Worm (Caenorhabditis elegans) whole organism, L3 larva: ENCODE measurements around the gene mtm-5.
A peak's percentile ranks its signal among the peaks of the same experiment; 100 is the strongest.

Source experiments
- R02D3.7 ChIP-seq: fragments of 150-350 bp; optimal IDR thresholded peaks from 2 replicates; lab custom pipeline; 2014; ENCODE audit warnings: missing biosample characterization, missing genetic modification characterization
- ZK546.5 ChIP-seq: sonication (generic microtip); optimal IDR thresholded peaks from 2 replicates; lab custom pipeline; 2017; ENCODE audit warnings: missing biosample characterization, missing genetic modification characterization
- aly-2 ChIP-seq: fragments of 150-350 bp; optimal IDR thresholded peaks from 2 replicates; lab custom pipeline; 2014; ENCODE audit warnings: missing biosample characterization, missing genetic modification characterization
- ama-1 ChIP-seq: fragments of 150-350 bp; optimal IDR thresholded peaks from 2 replicates; lab custom pipeline; 2018
- ceh-16 ChIP-seq: sonication (generic microtip); optimal IDR thresholded peaks from 2 replicates; lab custom pipeline; 2017; ENCODE audit warnings: missing biosample characterization, missing genetic modification characterization
- ceh-28 ChIP-seq: fragments of 150-350 bp; optimal IDR thresholded peaks from 2 replicates; lab custom pipeline; 2014; ENCODE audit warnings: missing biosample characterization, missing genetic modification reagents, missing genetic modification characterization
- ceh-9 ChIP-seq: sonication (generic microtip); optimal IDR thresholded peaks from 2 replicates; lab custom pipeline; 2018; ENCODE audit warnings: missing biosample characterization, missing genetic modification characterization
- egl-5 ChIP-seq: fragments of 150-350 bp; optimal IDR thresholded peaks from 2 replicates; lab custom pipeline; 2017; ENCODE audit warnings: missing biosample characterization, missing genetic modification reagents, missing genetic modification characterization, inconsistent platforms
- elt-1 ChIP-seq: fragments of 150-350 bp; optimal IDR thresholded peaks from 2 replicates; lab custom pipeline; 2014; ENCODE audit warnings: missing biosample characterization, missing genetic modification characterization
- elt-2 ChIP-seq: sonication (generic microtip); optimal IDR thresholded peaks from 2 replicates; lab custom pipeline; 2016; ENCODE audit warnings: missing genetic modification reagents, mild to moderate bottlenecking, missing genetic modification characterization, missing compliant biosample characterization
- elt-3 ChIP-seq, 3 experiments: fragments of 150-350 bp in 1 of 3; sonication (generic microtip) in 2 of 3; optimal IDR thresholded peaks; 2 replicates in 2 of 3; 4 replicates in 1 of 3; lab custom pipeline; 2014 to 2017; ENCODE audit warnings: missing biosample characterization in 3 of 3, missing genetic modification characterization in 3 of 3
- fkh-10 ChIP-seq: sonication (generic microtip); optimal IDR thresholded peaks from 2 replicates; lab custom pipeline; 2017; ENCODE audit warnings: missing biosample characterization, missing genetic modification reagents, missing genetic modification characterization
- fkh-2 ChIP-seq: fragments of 150-350 bp; optimal IDR thresholded peaks from 2 replicates; lab custom pipeline; 2014; ENCODE audit warnings: missing biosample characterization, missing genetic modification reagents, missing genetic modification characterization
- jun-1 ChIP-seq: fragments of 150-350 bp; optimal IDR thresholded peaks from 2 replicates; lab custom pipeline; 2014; ENCODE audit warnings: missing biosample characterization, missing genetic modification reagents, missing genetic modification characterization
- lin-15B ChIP-seq: fragments of 150-350 bp; optimal IDR thresholded peaks from 2 replicates; lab custom pipeline; 2014; ENCODE audit warnings: missing biosample characterization, missing genetic modification characterization
- lin-39 ChIP-seq: fragments of 150-350 bp; optimal IDR thresholded peaks from 2 replicates; lab custom pipeline; 2018; ENCODE audit warnings: missing biosample characterization, missing genetic modification reagents, missing genetic modification characterization
- lsy-12 ChIP-seq: sonication (generic microtip); optimal IDR thresholded peaks from 2 replicates; lab custom pipeline; 2016; ENCODE audit warnings: mild to moderate bottlenecking, missing genetic modification characterization, missing compliant biosample characterization
- mdl-1 ChIP-seq: fragments of 150-350 bp; optimal IDR thresholded peaks from 2 replicates; lab custom pipeline; 2014; ENCODE audit warnings: missing biosample characterization, missing genetic modification characterization
- mml-1 ChIP-seq: fragments of 150-350 bp; sonication (generic microtip); optimal IDR thresholded peaks from 3 replicates; lab custom pipeline; 2014; ENCODE audit warnings: missing biosample characterization, missing genetic modification characterization
- nfya-1 ChIP-seq: sonication (generic microtip); optimal IDR thresholded peaks from 2 replicates; lab custom pipeline; 2017; ENCODE audit warnings: missing genetic modification characterization, mild to moderate bottlenecking, missing compliant biosample characterization, antibody characterized with exemption, moderate library complexity; ENCODE audit not compliant: insufficient read depth
- nhr-11 ChIP-seq: fragments of 150-350 bp; optimal IDR thresholded peaks from 2 replicates; lab custom pipeline; 2014; ENCODE audit warnings: missing biosample characterization, missing genetic modification characterization
- nhr-237 ChIP-seq: fragments of 150-350 bp; optimal IDR thresholded peaks from 2 replicates; lab custom pipeline; 2014; ENCODE audit warnings: missing biosample characterization, missing genetic modification characterization
- nhr-25 ChIP-seq: sonication (generic microtip); optimal IDR thresholded peaks from 2 replicates; lab custom pipeline; 2017; ENCODE audit warnings: missing biosample characterization, missing genetic modification characterization
- nhr-28 ChIP-seq: fragments of 150-350 bp; optimal IDR thresholded peaks from 2 replicates; lab custom pipeline; 2014; ENCODE audit warnings: missing biosample characterization, missing genetic modification characterization
- nhr-43 ChIP-seq: sonication (generic microtip); optimal IDR thresholded peaks from 2 replicates; lab custom pipeline; 2016; ENCODE audit warnings: mild to moderate bottlenecking, missing genetic modification characterization, missing compliant biosample characterization; ENCODE audit not compliant: poor library complexity, severe bottlenecking
- nhr-67 ChIP-seq: fragments of 150-350 bp; optimal IDR thresholded peaks from 2 replicates; lab custom pipeline; 2014; ENCODE audit warnings: missing biosample characterization, missing genetic modification characterization
- nhr-76 ChIP-seq: fragments of 150-350 bp; sonication (generic microtip); optimal IDR thresholded peaks from 5 replicates; lab custom pipeline; 2014; ENCODE audit warnings: missing biosample characterization, missing genetic modification characterization
- pha-4 ChIP-seq: fragments of 150-350 bp; optimal IDR thresholded peaks from 2 replicates; lab custom pipeline; 2014; ENCODE audit warnings: missing biosample characterization, missing genetic modification reagents, missing genetic modification characterization
- pqm-1 ChIP-seq: fragments of 150-350 bp; optimal IDR thresholded peaks from 2 replicates; lab custom pipeline; 2017; ENCODE audit warnings: missing biosample characterization, missing genetic modification characterization, inconsistent platforms
- skn-1 ChIP-seq: fragments of 150-350 bp; optimal IDR thresholded peaks from 2 replicates; lab custom pipeline; 2014; ENCODE audit warnings: missing biosample characterization, missing genetic modification characterization
- snpc-4 ChIP-seq: fragments of 150-350 bp; optimal IDR thresholded peaks from 2 replicates; lab custom pipeline; 2014; ENCODE audit warnings: missing biosample characterization, missing genetic modification characterization
- tbx-2 ChIP-seq: sonication (generic microtip); optimal IDR thresholded peaks from 2 replicates; lab custom pipeline; 2016; ENCODE audit warnings: mild to moderate bottlenecking, missing genetic modification characterization, missing compliant biosample characterization
- zag-1 ChIP-seq: fragments of 150-350 bp; optimal IDR thresholded peaks from 2 replicates; lab custom pipeline; 2014; ENCODE audit warnings: missing biosample characterization, missing genetic modification characterization
- ztf-11 ChIP-seq: fragments of 150-350 bp; optimal IDR thresholded peaks from 2 replicates; lab custom pipeline; 2014; ENCODE audit warnings: missing biosample characterization, missing genetic modification characterization
- ztf-4 ChIP-seq: fragments of 150-350 bp; optimal IDR thresholded peaks from 2 replicates; lab custom pipeline; 2014; ENCODE audit warnings: missing biosample characterization, missing genetic modification characterization

Gene mtm-5

ce11 chrX:5264026-5264425 lies 20.8 kb upstream of the mtm-5 start, which contains the start of gene Y34B4A.4:
Gene Y34B4A.4, plus strand, starts transcription at chrX:5264326.
- TF ChIP-seq elt-2 (tag; lab: Kevin White, UChicago) (no peak), jun-1 (tag; lab: Kevin White, UChicago) (no peak), nfya-1 (tag; lab: Kevin White, UChicago) (no peak), nhr-76 (tag; lab: Kevin White, UChicago) (no peak), nhr-237 (tag; lab: Kevin White, UChicago) (no peak), elt-3 (tag; optimal IDR thresholded peaks at IDR 0.05; lab: Kevin White, UChicago) (no peak), nhr-28 (tag; lab: Kevin White, UChicago) (no peak), ztf-4 (tag; lab: Kevin White, UChicago) (no peak), mml-1 (no peak), ama-1 (lab: Kevin White, UChicago) (no peak)

- TF ChIP-seq nfya-1 (tag; lab: Kevin White, UChicago) (no peak), elt-3 (tag; optimal IDR thresholded peaks at IDR 0.05; lab: Kevin White, UChicago) (no peak), aly-2 (tag; lab: Kevin White, UChicago) (no peak), ceh-28 (tag; lab: Kevin White, UChicago) (no peak), nhr-237 (tag; lab: Kevin White, UChicago) (no peak), mdl-1 (tag; lab: Kevin White, UChicago) (no peak), fkh-2 (tag; lab: Kevin White, UChicago) (no peak), lin-39 (tag; lab: Kevin White, UChicago) (no peak), ZK546.5 (tag; lab: Kevin White, UChicago) (no peak), tbx-2 (no peak), nhr-11 (tag; lab: Kevin White, UChicago) (no peak), nhr-43 (tag; lab: Kevin White, UChicago) (no peak)
- TF ChIP-seq, all 47 proteins: peak for 0
Observed at ce11 chrX:5263585-5263984, 20.4 kb upstream of the mtm-5 start.

- TF ChIP-seq lsy-12 (no peak), pqm-1 (tag; lab: Kevin White, UChicago) (peak; percentile 32), R02D3.7 (tag; lab: Kevin White, UChicago) (no peak), ceh-16 (no peak), aly-2 (tag; lab: Kevin White, UChicago) (no peak), elt-1 (tag; lab: Kevin White, UChicago) (no peak), snpc-4 (tag; lab: Kevin White, UChicago) (no peak), fkh-10 (GFP tag; lab: Kevin White, UChicago) (no peak), jun-1 (tag; lab: Kevin White, UChicago) (no peak), elt-2 (tag; lab: Kevin White, UChicago) (peak; percentile 64), egl-5 (tag; lab: Kevin White, UChicago) (no peak)
Observed at ce11 chrX:5262033-5262432, 18.8 kb upstream of the mtm-5 start.

ce11 chrX:5260389-5260788 lies 17.2 kb upstream of the mtm-5 start:
- no peak for TF ChIP-seq ztf-11
- no peak for TF ChIP-seq ceh-9 (tag; lab: Kevin White, UChicago)
- TF ChIP-seq, all 47 proteins: peak for 0

ce11 chrX:5256999-5257398 lies 13.8 kb upstream of the mtm-5 start, which contains the start of gene nspg-12:
Gene nspg-12, plus strand, starts transcription at chrX:5257299.
- TF ChIP-seq tbx-2 (no peak), elt-2 (tag; lab: Kevin White, UChicago) (peak; percentile 44), nhr-11 (tag; lab: Kevin White, UChicago) (no peak), R02D3.7 (tag; lab: Kevin White, UChicago) (no peak)

DNA sequence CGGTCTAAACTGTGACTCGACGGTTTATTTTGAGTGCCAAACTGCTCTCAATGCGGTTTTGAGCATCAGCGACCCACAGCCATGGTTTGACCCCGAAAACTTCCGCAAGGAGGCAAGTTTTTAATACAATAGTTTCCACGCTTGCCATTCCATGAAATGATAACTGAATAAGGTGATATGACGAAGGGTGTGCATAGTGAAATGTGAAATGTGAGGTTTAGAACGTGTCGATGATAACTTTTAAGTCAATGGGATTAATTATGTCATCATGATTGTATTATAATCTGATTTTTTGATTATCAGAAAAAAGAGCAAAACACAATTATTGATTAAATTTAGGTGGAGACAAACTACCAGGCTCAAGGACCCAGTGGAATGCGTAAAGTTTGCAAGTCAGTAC lies 12.1 kb upstream of the mtm-5 start:
- TF ChIP-seq skn-1 (tag; lab: Kevin White, UChicago) (no peak), elt-2 (tag; lab: Kevin White, UChicago) (peak; percentile 73)

DNA sequence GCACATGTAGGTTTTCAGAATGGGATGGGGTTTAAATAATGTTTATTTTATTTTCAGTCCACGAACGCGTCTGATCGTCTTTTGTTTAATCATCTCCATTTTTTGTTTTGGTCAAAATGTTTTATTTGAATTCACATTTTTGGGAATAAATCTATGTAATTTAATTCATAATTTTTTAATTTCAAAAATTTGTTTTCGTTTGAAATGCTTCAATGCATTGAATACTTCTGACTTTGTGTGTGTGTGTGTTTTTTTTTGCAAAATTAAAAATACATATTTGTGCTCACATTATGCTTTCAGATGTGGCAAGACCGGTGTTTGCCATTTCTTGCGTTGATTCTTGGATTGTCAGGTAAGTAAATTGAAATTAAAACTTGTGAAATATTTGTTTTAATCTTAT lies 11.7 kb upstream of the mtm-5 start, which contains the start of gene nspg-13:
nspg-13 (plus strand) TSS at position 301 of the 400 bp plus-strand sequence.
- TF ChIP-seq ceh-9 (tag; lab: Kevin White, UChicago) (no peak), pha-4 (tag; lab: Kevin White, UChicago) (no peak), fkh-10 (GFP tag; lab: Kevin White, UChicago) (no peak), nhr-67 (tag; lab: Kevin White, UChicago) (no peak), nhr-25 (tag; lab: Kevin White, UChicago) (no peak), zag-1 (tag; lab: Kevin White, UChicago) (no peak), snpc-4 (tag; lab: Kevin White, UChicago) (no peak), R02D3.7 (tag; lab: Kevin White, UChicago) (no peak), tbx-2 (no peak), lsy-12 (no peak), mml-1 (no peak), lin-15B (tag; lab: Kevin White, UChicago) (no peak), mdl-1 (tag; lab: Kevin White, UChicago) (no peak), nhr-43 (tag; lab: Kevin White, UChicago) (no peak), elt-1 (tag; lab: Kevin White, UChicago) (no peak), elt-2 (tag; lab: Kevin White, UChicago) (no peak)
- TF ChIP-seq, all 47 proteins: peak for 0
